Worm (Caenorhabditis elegans): ENCODE data around the gene tbx-34.

The tbx-34 gene

DNA sequence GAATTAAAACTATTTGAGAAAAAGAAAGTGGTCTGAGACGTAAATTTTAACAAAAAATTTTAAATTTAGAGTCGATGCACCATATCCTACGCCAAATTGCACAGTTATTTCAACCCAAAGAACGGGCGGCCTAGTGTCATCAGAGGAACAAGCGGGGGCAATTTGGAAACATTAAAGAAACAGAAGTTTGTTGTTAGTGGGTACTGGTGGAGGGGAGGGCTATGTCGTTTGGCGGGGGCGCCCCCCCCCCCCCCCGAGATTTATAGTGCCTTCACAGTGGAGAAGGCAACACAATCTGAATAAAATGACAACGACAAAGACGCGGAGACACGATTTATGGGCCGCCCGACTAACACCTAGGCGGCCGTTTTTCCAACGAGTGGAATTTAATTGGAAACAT is 11.2 kb downstream of the tbx-34 start:
- TF ChIP-seq ZK337.2 (GFP tag; IDR thresholded peaks at IDR 0.05) (no peak), unc-62 (GFP tag; optimal IDR thresholded peaks at IDR 0.05 in 1 of 2) (peak in 1 of 2 experiments; percentile 60), unc-62 (tag; optimal IDR thresholded peaks at IDR 0.05) (no peak), mep-1 (tag; optimal IDR thresholded peaks at IDR 0.05) (no peak)

DNA sequence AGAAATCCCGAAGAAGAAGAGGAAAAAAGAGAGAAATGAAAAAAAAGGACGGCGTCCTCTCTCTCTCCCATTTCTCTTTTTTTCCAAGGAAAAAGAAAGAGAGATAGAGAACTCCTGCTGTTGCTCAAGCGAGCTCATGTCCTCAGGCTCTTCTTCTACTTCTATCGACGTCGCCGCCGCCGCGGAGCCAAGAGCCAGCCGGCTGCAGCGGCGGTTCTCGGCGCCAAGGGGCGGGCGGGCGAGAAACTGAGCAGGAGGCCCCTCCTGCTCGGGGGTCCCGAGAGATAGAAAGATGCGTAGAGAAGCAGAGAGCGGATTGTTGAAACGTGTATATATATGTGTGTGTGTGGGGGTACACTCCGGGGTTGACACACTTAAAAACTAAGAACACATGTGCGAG is 15.1 kb downstream of the tbx-34 start:
- TF ChIP-seq ctbp-1 (GFP tag; IDR thresholded peaks at IDR 0.05) (peak; percentile 76), dmd-8 (GFP tag; IDR thresholded peaks at IDR 0.05) (no peak), F44E2.7 (GFP tag; IDR thresholded peaks at IDR 0.05) (no peak), lir-3 (tag; optimal IDR thresholded peaks at IDR 0.05) (no peak), mxl-3 (GFP tag; optimal IDR thresholded peaks at IDR 0.05) (peak; percentile 36), duxl-1 (tag; optimal IDR thresholded peaks at IDR 0.05; ENCODE audit: poor library complexity) (no peak), nhr-237 (tag; optimal IDR thresholded peaks at IDR 0.05) (no peak), zfp-2 (tag; optimal IDR thresholded peaks at IDR 0.05) (no peak), pha-4 (GFP tag; IDR thresholded peaks at IDR 0.05) (peak; percentile 47; the same call in 1 of the 2 replicates), pha-4 (tag; optimal IDR thresholded peaks at IDR 0.05) (no peak), zip-11 (GFP tag; IDR thresholded peaks at IDR 0.05) (no peak), nhr-77 (tag; optimal IDR thresholded peaks at IDR 0.05) (no peak), mdl-1 (tag; optimal IDR thresholded peaks at IDR 0.05) (peak in 1 of 2 experiments; percentile 41), rbr-2 (tag; optimal IDR thresholded peaks at IDR 0.05) (peak; percentile 36), ceh-44 (GFP tag; IDR thresholded peaks at IDR 0.05) (no peak), lin-13 (GFP tag; optimal IDR thresholded peaks at IDR 0.05) (no peak), nhr-10 (tag; optimal IDR thresholded peaks at IDR 0.05) (no peak), hlh-11 (tag; optimal IDR thresholded peaks at IDR 0.05) (peak; percentile 64), ceh-28 (tag; optimal IDR thresholded peaks at IDR 0.05) (no peak), egl-43 (GFP tag; IDR thresholded peaks at IDR 0.05) (peak; percentile 63; the same call in 1 of the 2 replicates), tag-97 (GFP tag; IDR thresholded peaks at IDR 0.05) (no peak), hlh-30 (tag; optimal IDR thresholded peaks at IDR 0.05; ENCODE audit: insufficient read depth) (peak; percentile 57), arid-1 (GFP tag; conservative IDR thresholded peaks at IDR 0.05) (no peak), nhr-11 (tag; optimal IDR thresholded peaks at IDR 0.05) (no peak), unc-130 (GFP tag; optimal IDR thresholded peaks at IDR 0.05) (no peak), nhr-48 (tag; optimal IDR thresholded peaks at IDR 0.05) (no peak), daf-19 (GFP tag; conservative IDR thresholded peaks at IDR 0.05) (no peak), F37D6.2 (tag; optimal IDR thresholded peaks at IDR 0.05) (peak; percentile 42), F10B5.3 (tag; optimal IDR thresholded peaks at IDR 0.05) (no peak), dve-1 (tag; optimal IDR thresholded peaks at IDR 0.05; ENCODE audit: insufficient read depth) (no peak), pqm-1 (tag; optimal IDR thresholded peaks at IDR 0.05) (no peak), nhr-25 (tag; optimal IDR thresholded peaks at IDR 0.05; ENCODE audit: borderline replicate concordance, insufficient read depth) (no peak), snpc-1.2 (GFP tag; IDR thresholded peaks at IDR 0.05) (no peak), aha-1 (tag) (peak; percentile 97), daf-12 (tag; optimal IDR thresholded peaks at IDR 0.05) (no peak), ceh-32 (tag; optimal IDR thresholded peaks at IDR 0.05; ENCODE audit: poor library complexity) (no peak), ceh-82 (tag; optimal IDR thresholded peaks at IDR 0.05) (no peak), madf-5 (GFP tag; IDR thresholded peaks at IDR 0.05) (no peak), jun-1 (tag; optimal IDR thresholded peaks at IDR 0.05) (no peak), D1046.2 (GFP tag; IDR thresholded peaks at IDR 0.05) (no peak), mep-1 (tag; optimal IDR thresholded peaks at IDR 0.05) (peak; percentile 72), zip-2 (tag; optimal IDR thresholded peaks at IDR 0.05) (no peak), ztf-7 (tag; optimal IDR thresholded peaks at IDR 0.05) (no peak), ceh-62 (tag; optimal IDR thresholded peaks at IDR 0.05) (no peak), ama-1 (optimal IDR thresholded peaks at IDR 0.05) (no peak), mes-2 (tag; optimal IDR thresholded peaks at IDR 0.05; ENCODE audit: poor library complexity, severe bottlenecking) (peak; percentile 11), nhr-111 (GFP tag; optimal IDR thresholded peaks at IDR 0.05) (no peak), nhr-41 (GFP tag; IDR thresholded peaks at IDR 0.05) (no peak)
